Worm (Caenorhabditis elegans): Measurements from ENCODE around the gene kynu-1.

DNA sequence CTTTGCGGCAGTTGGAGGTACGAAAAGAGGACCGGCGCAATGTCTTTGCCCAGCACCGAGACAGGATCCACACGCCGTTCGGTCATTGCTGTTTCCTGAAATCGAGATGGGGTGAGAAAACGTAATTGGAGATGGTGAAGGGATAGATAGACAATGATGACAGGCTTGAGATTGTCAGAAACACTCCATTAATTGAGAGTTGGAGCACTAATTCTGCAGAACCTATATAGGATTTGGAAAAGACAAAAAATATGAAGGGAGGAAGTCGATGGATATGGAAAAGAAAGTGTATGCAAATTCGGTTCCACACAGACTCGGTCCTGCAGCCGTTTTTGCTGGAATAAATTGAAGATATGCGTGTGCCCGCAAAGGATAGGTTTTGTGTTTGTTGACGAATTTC is 29.1 kb upstream of the kynu-1 start, which contains the start of gene Y72A10A.1:
- TF ChIP-seq attf-3 (GFP tag; conservative IDR thresholded peaks at IDR 0.05) (no peak), lir-1 (GFP tag; conservative IDR thresholded peaks at IDR 0.05) (no peak), ets-4 (GFP tag; optimal IDR thresholded peaks at IDR 0.05) (no peak), atf-7 (tag; optimal IDR thresholded peaks at IDR 0.05) (no peak), ceh-58 (GFP tag; IDR thresholded peaks at IDR 0.05) (no peak), sea-2 (GFP tag; IDR thresholded peaks at IDR 0.05) (no peak), F55B11.4 (tag; optimal IDR thresholded peaks at IDR 0.05; ENCODE audit: borderline replicate concordance, insufficient read depth) (no peak), chd-7 (tag; optimal IDR thresholded peaks at IDR 0.05) (no peak), dpl-1 (GFP tag; optimal IDR thresholded peaks at IDR 0.05) (no peak), egl-18 (GFP tag; IDR thresholded peaks at IDR 0.05) (no peak)

Measured in whole organism, young adult.